Fruit fly (Drosophila melanogaster): ENCODE results near the gene CG14823.

The CG14823 gene

dm6 chr3L:7066014-7066413 is at the start of gene CG14823:
CG14823 (plus strand) TSS chr3L:7066314.
- TF ChIP-seq usp (GFP tag; optimal IDR thresholded peaks at IDR 0.05) (no peak), EcR (GFP tag; optimal IDR thresholded peaks at IDR 0.05) (no peak), Dll (optimal IDR thresholded peaks at IDR 0.05) (no peak)

DNA sequence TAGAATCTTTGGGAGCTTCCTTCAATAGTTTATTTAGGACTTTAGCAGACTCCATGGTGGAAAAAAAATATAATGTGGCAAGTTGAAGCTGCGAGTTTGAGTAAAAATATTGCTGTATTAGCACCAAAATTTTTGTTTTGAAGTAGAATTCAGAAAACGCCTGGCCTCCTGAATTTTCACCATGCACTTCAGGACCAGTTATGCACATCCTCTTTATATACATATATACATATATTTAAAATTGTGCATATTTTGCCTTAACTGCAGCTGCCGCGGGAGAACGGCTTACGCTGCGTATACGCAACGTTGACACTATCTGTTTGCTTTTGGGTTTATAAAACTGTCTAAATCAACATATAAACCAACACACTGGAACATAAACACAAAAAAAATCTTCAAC is 39.4 kb upstream of the CG14823 start, which contains the start of gene CG17744:
TSS of gene CG17744 (minus strand) at position 101 of the 400 bp plus-strand sequence.
- TF ChIP-seq pan (optimal IDR thresholded peaks at IDR 0.05) (no peak), Dll (optimal IDR thresholded peaks at IDR 0.05) (no peak), CG8478 (optimal IDR thresholded peaks at IDR 0.05) (no peak), EcR (GFP tag; optimal IDR thresholded peaks at IDR 0.05) (no peak), psq (optimal IDR thresholded peaks at IDR 0.05) (no peak), usp (GFP tag; optimal IDR thresholded peaks at IDR 0.05) (no peak)

DNA sequence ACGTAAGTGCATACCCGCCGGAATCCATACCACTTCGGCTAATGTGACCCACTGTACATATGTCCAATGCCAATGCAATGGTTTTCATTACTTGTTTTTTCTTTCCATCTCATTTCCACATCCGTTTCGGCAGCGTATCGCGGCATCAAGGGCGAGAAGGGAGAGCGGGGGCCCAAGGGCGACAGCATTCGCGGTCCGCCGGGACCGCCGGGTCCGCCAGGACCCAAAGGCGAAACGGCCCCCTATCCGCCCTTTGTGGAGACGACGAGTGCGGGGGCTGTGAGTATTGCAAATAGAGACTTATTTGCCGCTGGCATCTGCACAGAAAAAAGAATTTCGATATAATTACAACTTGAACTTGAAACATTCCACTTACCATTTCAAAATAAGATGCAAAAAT is 31.1 kb upstream of the CG14823 start:
- no peak for TF ChIP-seq EcR (GFP tag; optimal IDR thresholded peaks at IDR 0.05)
- TF ChIP-seq pan (optimal IDR thresholded peaks at IDR 0.05): no peak
- no peak for TF ChIP-seq usp (GFP tag; optimal IDR thresholded peaks at IDR 0.05)
- no peak for TF ChIP-seq psq (optimal IDR thresholded peaks at IDR 0.05)
- no peak for TF ChIP-seq Dll (optimal IDR thresholded peaks at IDR 0.05)
- TF ChIP-seq CG8478 (optimal IDR thresholded peaks at IDR 0.05): no peak

DNA sequence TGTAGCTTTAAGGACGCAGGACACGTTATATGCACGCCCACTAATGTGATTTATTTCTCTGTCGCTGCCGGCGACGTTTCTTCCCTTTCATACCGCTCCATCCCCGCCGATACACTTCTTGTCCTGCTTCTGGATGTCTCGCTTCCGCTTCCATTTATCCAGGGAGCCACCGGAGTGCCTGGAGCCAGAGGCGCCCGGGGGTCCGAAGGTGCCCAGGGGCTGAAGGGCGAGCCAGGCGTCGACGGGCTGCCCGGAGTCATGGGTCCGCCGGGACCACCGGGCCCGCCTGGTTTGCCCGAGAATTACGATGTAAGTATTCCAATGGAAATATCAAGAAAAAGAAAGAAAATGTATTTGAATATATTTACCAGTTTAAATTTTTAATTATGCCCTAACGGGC is 28.3 kb upstream of the CG14823 start:
- no peak for TF ChIP-seq pan (optimal IDR thresholded peaks at IDR 0.05)
- TF ChIP-seq psq (optimal IDR thresholded peaks at IDR 0.05): no peak
- TF ChIP-seq Dll (optimal IDR thresholded peaks at IDR 0.05): no peak
- no peak for TF ChIP-seq EcR (GFP tag; optimal IDR thresholded peaks at IDR 0.05)
- no peak for TF ChIP-seq CG8478 (optimal IDR thresholded peaks at IDR 0.05)
- TF ChIP-seq usp (GFP tag; optimal IDR thresholded peaks at IDR 0.05): no peak

dm6 chr3L:7058401-7058999 is 7.6 kb upstream of the CG14823 start:
- TF ChIP-seq psq (optimal IDR thresholded peaks at IDR 0.05) (no peak), EcR (GFP tag; optimal IDR thresholded peaks at IDR 0.05) (no peak), pan (optimal IDR thresholded peaks at IDR 0.05) (no peak), CG8478 (optimal IDR thresholded peaks at IDR 0.05) (no peak), usp (GFP tag; optimal IDR thresholded peaks at IDR 0.05) (no peak), Dll (optimal IDR thresholded peaks at IDR 0.05) (no peak)

- no peak for TF ChIP-seq EcR (GFP tag; optimal IDR thresholded peaks at IDR 0.05)
Measured at dm6 chr3L:7069099-7069498, 3.0 kb downstream of the CG14823 start, which contains the start of gene CG32391. CG32391 (minus strand) TSS chr3L:7069199.

dm6 chr3L:7075147-7075546 is 9.0 kb downstream of the CG14823 start, which contains the start of gene CG34030:
CG34030 (minus strand) TSS chr3L:7075247.
- TF ChIP-seq psq (optimal IDR thresholded peaks at IDR 0.05): no peak
- no peak for TF ChIP-seq usp (GFP tag; optimal IDR thresholded peaks at IDR 0.05)
- no peak for TF ChIP-seq CG8478 (optimal IDR thresholded peaks at IDR 0.05)
- TF ChIP-seq EcR (GFP tag; optimal IDR thresholded peaks at IDR 0.05): no peak
- TF ChIP-seq Dll (optimal IDR thresholded peaks at IDR 0.05): no peak
- no peak for TF ChIP-seq pan (optimal IDR thresholded peaks at IDR 0.05)

dm6 chr3L:7077258-7077657 is 11.1 kb downstream of the CG14823 start, which contains the start of gene CG8641:
CG8641 (minus strand) TSS chr3L:7077462.
- TF ChIP-seq psq (optimal IDR thresholded peaks at IDR 0.05) (no peak), Dll (optimal IDR thresholded peaks at IDR 0.05) (no peak), pan (optimal IDR thresholded peaks at IDR 0.05) (no peak), CG8478 (optimal IDR thresholded peaks at IDR 0.05) (no peak), usp (GFP tag; optimal IDR thresholded peaks at IDR 0.05) (no peak), EcR (GFP tag; optimal IDR thresholded peaks at IDR 0.05) (no peak)

DNA sequence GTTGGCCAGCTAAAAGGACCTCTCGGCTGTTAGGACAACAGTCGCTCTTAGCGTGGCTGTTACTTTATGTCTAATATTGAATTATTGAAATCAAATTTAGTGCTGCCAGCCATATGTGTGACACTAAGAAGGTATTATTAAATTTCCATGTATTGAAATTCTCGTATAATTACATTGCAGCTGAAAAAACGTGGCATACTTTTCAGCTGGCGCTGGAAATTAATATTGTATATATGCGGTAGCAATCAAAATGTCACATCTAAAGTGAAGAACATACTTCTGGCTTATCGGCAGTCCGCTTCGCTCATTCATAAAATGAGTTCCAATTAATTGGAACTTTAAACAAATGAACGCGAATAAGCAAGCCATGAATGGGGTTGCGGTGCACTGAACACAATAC is 16.1 kb downstream of the CG14823 start:
- no peak for TF ChIP-seq EcR (GFP tag; optimal IDR thresholded peaks at IDR 0.05)
- no peak for TF ChIP-seq pan (optimal IDR thresholded peaks at IDR 0.05)
- no peak for TF ChIP-seq CG8478 (optimal IDR thresholded peaks at IDR 0.05)
- no peak for TF ChIP-seq psq (optimal IDR thresholded peaks at IDR 0.05)
- no peak for TF ChIP-seq usp (GFP tag; optimal IDR thresholded peaks at IDR 0.05)
- no peak for TF ChIP-seq Dll (optimal IDR thresholded peaks at IDR 0.05)

dm6 chr3L:7086093-7086492 is 20.0 kb downstream of the CG14823 start:
- TF ChIP-seq Dll (optimal IDR thresholded peaks at IDR 0.05) (no peak), usp (GFP tag; optimal IDR thresholded peaks at IDR 0.05) (no peak), pan (optimal IDR thresholded peaks at IDR 0.05) (no peak), CG8478 (optimal IDR thresholded peaks at IDR 0.05) (no peak), EcR (GFP tag; optimal IDR thresholded peaks at IDR 0.05) (no peak), psq (optimal IDR thresholded peaks at IDR 0.05) (no peak)

DNA sequence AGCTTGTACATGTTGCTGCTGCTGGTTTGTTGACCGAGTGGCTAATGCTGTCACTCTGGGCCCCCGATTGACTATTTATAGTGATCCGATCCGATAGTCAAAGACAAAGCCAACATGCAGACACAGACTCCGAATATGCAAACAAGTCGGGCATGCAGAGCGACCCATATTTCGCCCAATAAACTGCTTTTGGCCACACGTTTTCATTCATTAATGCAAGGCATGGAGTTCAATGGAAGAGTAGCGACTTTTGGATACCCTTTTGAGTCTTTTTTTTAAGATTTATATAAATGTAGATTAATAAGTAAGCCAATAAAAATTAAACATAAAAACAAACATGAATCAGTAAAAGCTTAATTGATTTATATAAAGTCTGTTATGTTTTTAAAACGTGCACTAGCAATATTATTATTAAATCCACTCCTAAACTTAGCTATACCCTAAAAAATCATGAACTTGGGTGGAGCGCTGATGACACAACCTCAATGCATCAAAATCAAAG is 20.5 kb downstream of the CG14823 start, which contains the start of gene Cpr65Ea:
TSS of gene Cpr65Ea (minus strand) at position 51 of the 502 bp plus-strand sequence.
- TF ChIP-seq usp (GFP tag; optimal IDR thresholded peaks at IDR 0.05) (no peak), psq (optimal IDR thresholded peaks at IDR 0.05) (no peak), Dll (optimal IDR thresholded peaks at IDR 0.05) (no peak), pan (optimal IDR thresholded peaks at IDR 0.05) (no peak), EcR (GFP tag; optimal IDR thresholded peaks at IDR 0.05) (no peak), CG8478 (optimal IDR thresholded peaks at IDR 0.05) (no peak)

- TF ChIP-seq CG8478 (optimal IDR thresholded peaks at IDR 0.05) (no peak), psq (optimal IDR thresholded peaks at IDR 0.05) (no peak), pan (optimal IDR thresholded peaks at IDR 0.05) (no peak), Dll (optimal IDR thresholded peaks at IDR 0.05) (no peak), EcR (GFP tag; optimal IDR thresholded peaks at IDR 0.05) (no peak), usp (GFP tag; optimal IDR thresholded peaks at IDR 0.05) (no peak)
Measured at dm6 chr3L:7087347-7087746, 21.2 kb downstream of the CG14823 start.

DNA sequence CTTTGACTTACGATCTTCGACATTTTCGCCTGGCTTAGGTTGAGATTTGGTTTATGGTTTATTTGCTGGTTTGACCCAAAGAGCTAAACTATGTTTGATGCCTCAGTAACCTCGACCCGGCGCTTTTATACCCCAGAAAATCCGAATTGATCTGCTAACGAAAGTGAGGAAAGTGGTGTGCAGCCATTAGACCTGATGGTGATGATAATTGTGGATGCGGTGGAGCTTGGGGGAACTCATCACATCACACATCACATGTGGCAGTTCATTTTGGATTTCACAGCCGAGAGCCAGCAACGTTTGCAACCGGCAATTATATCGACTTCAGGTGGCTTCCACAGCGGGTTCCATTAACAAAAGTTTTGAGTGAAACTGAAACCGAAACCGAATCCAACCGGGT is 22.6 kb downstream of the CG14823 start, which contains the start of gene Cpr65Eb:
TSS of gene Cpr65Eb (minus strand) at position 101 of the 400 bp plus-strand sequence.
- TF ChIP-seq EcR (GFP tag; optimal IDR thresholded peaks at IDR 0.05) (no peak), CG8478 (optimal IDR thresholded peaks at IDR 0.05) (no peak), pan (optimal IDR thresholded peaks at IDR 0.05) (no peak), Dll (optimal IDR thresholded peaks at IDR 0.05) (no peak), psq (optimal IDR thresholded peaks at IDR 0.05) (no peak), usp (GFP tag; optimal IDR thresholded peaks at IDR 0.05) (no peak)
